Worm (Caenorhabditis elegans): ENCODE results near the gene lgc-4.
A peak's percentile ranks its signal among the peaks of the same experiment; 100 is the strongest.

Gene lgc-4

ce11 chrX:9271886-9272285 is 29.9 kb upstream of the lgc-4 start:
- no peak for TF ChIP-seq unc-30 (tag; optimal IDR thresholded peaks at IDR 0.05)
- TF ChIP-seq egl-27 (tag; optimal IDR thresholded peaks at IDR 0.05): no peak
- TF ChIP-seq lin-39 (tag; optimal IDR thresholded peaks at IDR 0.05): no peak
- TF ChIP-seq unc-98 (GFP tag; IDR thresholded peaks at IDR 0.05): no peak
- peak; percentile 81 for TF ChIP-seq F16B12.6 (tag; optimal IDR thresholded peaks at IDR 0.05)
- TF ChIP-seq alr-1 (tag; optimal IDR thresholded peaks at IDR 0.05; ENCODE audit: borderline replicate concordance): no peak
- no peak for TF ChIP-seq ama-1 (optimal IDR thresholded peaks at IDR 0.05)
- TF ChIP-seq ceh-90 (tag; optimal IDR thresholded peaks at IDR 0.05): no peak
- TF ChIP-seq ces-1 (GFP tag; optimal IDR thresholded peaks at IDR 0.05): no peak
- TF ChIP-seq egl-13 (tag; optimal IDR thresholded peaks at IDR 0.05): no peak
- TF ChIP-seq nhr-11 (tag; optimal IDR thresholded peaks at IDR 0.05): no peak
- no peak for TF ChIP-seq fkh-4 (tag; optimal IDR thresholded peaks at IDR 0.05; ENCODE audit: borderline replicate concordance)
- no peak for TF ChIP-seq efl-1 (optimal IDR thresholded peaks at IDR 0.05)
- TF ChIP-seq efl-1 (GFP tag; optimal IDR thresholded peaks at IDR 0.05 in 1 of 2): no peak
- no peak for TF ChIP-seq fkh-8 (tag; optimal IDR thresholded peaks at IDR 0.05)
- no peak for TF ChIP-seq mab-9 (GFP tag; IDR thresholded peaks at IDR 0.05)
- TF ChIP-seq aly-2 (tag; optimal IDR thresholded peaks at IDR 0.05): no peak
- TF ChIP-seq nhr-71 (tag; optimal IDR thresholded peaks at IDR 0.05): peak; percentile 39
- no peak for TF ChIP-seq ztf-11 (tag; optimal IDR thresholded peaks at IDR 0.05)
- TF ChIP-seq ceh-63 (GFP tag; optimal IDR thresholded peaks at IDR 0.05): no peak
- no peak for TF ChIP-seq sox-4 (tag; optimal IDR thresholded peaks at IDR 0.05)
- no peak for TF ChIP-seq skn-1 (tag; optimal IDR thresholded peaks at IDR 0.05)
- TF ChIP-seq elt-2 (tag; optimal IDR thresholded peaks at IDR 0.05): peak; percentile 75
- TF ChIP-seq ceh-88 (GFP tag; IDR thresholded peaks at IDR 0.05): no peak
- TF ChIP-seq lin-15B (tag; optimal IDR thresholded peaks at IDR 0.05): no peak
- TF ChIP-seq fkh-10 (GFP tag; optimal IDR thresholded peaks at IDR 0.05): no peak
- no peak for TF ChIP-seq ceh-8 (GFP tag; optimal IDR thresholded peaks at IDR 0.05)
- no peak for TF ChIP-seq nhr-19 (GFP tag; conservative IDR thresholded peaks at IDR 0.05)
- TF ChIP-seq zag-1 (tag; optimal IDR thresholded peaks at IDR 0.05): no peak
- no peak for TF ChIP-seq zip-4 (GFP tag; optimal IDR thresholded peaks at IDR 0.05)
- no peak for TF ChIP-seq sup-37 (GFP tag; optimal IDR thresholded peaks at IDR 0.05)
- peak in 1 of 3 experiments; percentile 39 for TF ChIP-seq ceh-82 (tag; optimal IDR thresholded peaks at IDR 0.05)
- TF ChIP-seq nhr-20 (tag; optimal IDR thresholded peaks at IDR 0.05): peak; percentile 28
- TF ChIP-seq ets-5 (GFP tag; IDR thresholded peaks at IDR 0.05): no peak
- no peak for TF ChIP-seq lin-14 (GFP tag; optimal IDR thresholded peaks at IDR 0.05)
- TF ChIP-seq mdl-1 (tag; optimal IDR thresholded peaks at IDR 0.05): no peak
- TF ChIP-seq lsy-2 (tag; optimal IDR thresholded peaks at IDR 0.05): no peak
- TF ChIP-seq irx-1 (tag; optimal IDR thresholded peaks at IDR 0.05): no peak
- no peak for TF ChIP-seq nhr-85 (tag)
- peak; percentile 27 for TF ChIP-seq jun-1 (tag; optimal IDR thresholded peaks at IDR 0.05)
- no peak for TF ChIP-seq dsc-1 (tag; optimal IDR thresholded peaks at IDR 0.05)
- peak; percentile 14 for TF ChIP-seq rnt-1 (tag; optimal IDR thresholded peaks at IDR 0.05)
- no peak for TF ChIP-seq nhr-84 (tag; optimal IDR thresholded peaks at IDR 0.05)
- TF ChIP-seq hlh-17 (GFP tag; optimal IDR thresholded peaks at IDR 0.05; ENCODE audit: borderline replicate concordance): no peak
- no peak for TF ChIP-seq unc-62 (GFP tag; optimal IDR thresholded peaks at IDR 0.05)
- TF ChIP-seq hpl-2 (GFP tag; optimal IDR thresholded peaks at IDR 0.05): no peak
- TF ChIP-seq efl-3 (GFP tag; optimal IDR thresholded peaks at IDR 0.05): no peak
- no peak for TF ChIP-seq lin-13 (GFP tag; optimal IDR thresholded peaks at IDR 0.05)
- TF ChIP-seq isw-1 (GFP tag; IDR thresholded peaks at IDR 0.05): no peak
- TF ChIP-seq tbx-2 (tag; optimal IDR thresholded peaks at IDR 0.05): no peak
- no peak for TF ChIP-seq nhr-12 (tag; optimal IDR thresholded peaks at IDR 0.05)
- TF ChIP-seq dpl-1 (GFP tag; optimal IDR thresholded peaks at IDR 0.05): peak in 2 of 3 experiments; percentile 0 to 6
- TF ChIP-seq C04F5.9 (tag; optimal IDR thresholded peaks at IDR 0.05): no peak
- TF ChIP-seq mep-1 (tag; optimal IDR thresholded peaks at IDR 0.05): peak; percentile 29

All from whole organism, L1 larva.